Worm (Caenorhabditis elegans): ENCODE results near the gene erp-44.2.
A peak's percentile ranks its signal among the peaks of the same experiment; 100 is the strongest.

DNA sequence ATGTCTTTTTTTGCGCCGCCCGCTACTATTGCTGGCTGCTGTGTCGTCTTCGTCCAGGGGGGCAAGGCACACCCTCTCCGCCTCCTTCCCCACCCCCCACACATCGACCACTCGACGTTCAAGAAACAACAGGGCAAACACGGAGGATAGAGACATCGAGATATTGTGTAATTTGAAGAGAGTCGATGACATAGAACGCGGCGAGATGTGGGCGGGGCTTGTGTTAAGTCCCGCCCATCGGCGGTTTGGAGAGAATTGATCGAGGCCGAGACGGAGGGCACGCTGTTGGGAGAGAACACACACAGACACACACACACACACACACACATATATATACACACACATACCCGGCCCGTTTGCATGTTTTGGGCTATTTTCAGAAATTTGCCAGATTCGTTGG lies 11.1 kb upstream of the erp-44.2 start:
- peak; percentile 70 for TF ChIP-seq pha-4 (tag; optimal IDR thresholded peaks at IDR 0.05)
- TF ChIP-seq elt-3 (tag; optimal IDR thresholded peaks at IDR 0.05), result no peak
- TF ChIP-seq nhr-25 (tag; optimal IDR thresholded peaks at IDR 0.05), result peak; percentile 74
- no peak for TF ChIP-seq mdl-1 (tag; optimal IDR thresholded peaks at IDR 0.05)
- peak; percentile 63 for TF ChIP-seq elt-2 (tag; optimal IDR thresholded peaks at IDR 0.05)
- peak; percentile 11 for TF ChIP-seq elt-1 (tag; optimal IDR thresholded peaks at IDR 0.05)
- TF ChIP-seq unc-62 (GFP tag; optimal IDR thresholded peaks at IDR 0.05), result no peak
- peak; percentile 23 for TF ChIP-seq lin-15B (tag; optimal IDR thresholded peaks at IDR 0.05)
- TF ChIP-seq ama-1 (optimal IDR thresholded peaks at IDR 0.05), result peak; percentile 47

Data from whole organism, L3 larva.